Worm (Caenorhabditis elegans) whole organism, L3 larva: ENCODE results near the gene nprl-3.

ENCODE experiments used
- ZK546.5 ChIP-seq: sonication (generic microtip); optimal IDR thresholded peaks from 2 replicates; lab custom pipeline; 2017; ENCODE audit warnings: missing biosample characterization, missing genetic modification characterization
- ceh-16 ChIP-seq: sonication (generic microtip); optimal IDR thresholded peaks from 2 replicates; lab custom pipeline; 2017; ENCODE audit warnings: missing biosample characterization, missing genetic modification characterization
- ceh-28 ChIP-seq: fragments of 150-350 bp; optimal IDR thresholded peaks from 2 replicates; lab custom pipeline; 2014; ENCODE audit warnings: missing biosample characterization, missing genetic modification reagents, missing genetic modification characterization
- ceh-82 ChIP-seq: fragments of 150-350 bp; optimal IDR thresholded peaks from 2 replicates; lab custom pipeline; 2014; ENCODE audit warnings: missing biosample characterization, missing genetic modification characterization
- ceh-9 ChIP-seq: sonication (generic microtip); optimal IDR thresholded peaks from 2 replicates; lab custom pipeline; 2018; ENCODE audit warnings: missing biosample characterization, missing genetic modification characterization
- daf-12 ChIP-seq: fragments of 150-350 bp; optimal IDR thresholded peaks from 2 replicates; lab custom pipeline; 2014; ENCODE audit warnings: missing biosample characterization, missing genetic modification reagents, missing genetic modification characterization
- egl-27 ChIP-seq: sonication (generic microtip); optimal IDR thresholded peaks from 4 replicates; lab custom pipeline; 2017; ENCODE audit warnings: missing biosample characterization, missing genetic modification reagents, missing genetic modification characterization
- egl-5 ChIP-seq: fragments of 150-350 bp; optimal IDR thresholded peaks from 2 replicates; lab custom pipeline; 2017; ENCODE audit warnings: missing biosample characterization, missing genetic modification reagents, missing genetic modification characterization, inconsistent platforms
- elt-1 ChIP-seq: fragments of 150-350 bp; optimal IDR thresholded peaks from 2 replicates; lab custom pipeline; 2014; ENCODE audit warnings: missing biosample characterization, missing genetic modification characterization
- elt-2 ChIP-seq: sonication (generic microtip); optimal IDR thresholded peaks from 2 replicates; lab custom pipeline; 2016; ENCODE audit warnings: missing genetic modification reagents, mild to moderate bottlenecking, missing genetic modification characterization, missing compliant biosample characterization
- elt-3 ChIP-seq, 3 experiments: fragments of 150-350 bp in 1 of 3; sonication (generic microtip) in 2 of 3; optimal IDR thresholded peaks; 2 replicates in 2 of 3; 4 replicates in 1 of 3; lab custom pipeline; 2014 to 2017; ENCODE audit warnings: missing biosample characterization in 3 of 3, missing genetic modification characterization in 3 of 3
- eor-1 ChIP-seq, 2 experiments: fragments of 150-350 bp; optimal IDR thresholded peaks; 2 replicates each; lab custom pipeline; 2014 to 2018; ENCODE audit warnings: missing biosample characterization in 2 of 2, missing genetic modification characterization in 2 of 2
- fkh-2 ChIP-seq: fragments of 150-350 bp; optimal IDR thresholded peaks from 2 replicates; lab custom pipeline; 2014; ENCODE audit warnings: missing biosample characterization, missing genetic modification reagents, missing genetic modification characterization
- fos-1 ChIP-seq: fragments of 150-350 bp; optimal IDR thresholded peaks from 2 replicates; lab custom pipeline; 2014; ENCODE audit warnings: missing biosample characterization, missing genetic modification characterization
- hmg-11 ChIP-seq: sonication (generic microtip); optimal IDR thresholded peaks from 2 replicates; lab custom pipeline; 2016; ENCODE audit warnings: missing genetic modification characterization, missing compliant biosample characterization
- jun-1 ChIP-seq: fragments of 150-350 bp; optimal IDR thresholded peaks from 2 replicates; lab custom pipeline; 2014; ENCODE audit warnings: missing biosample characterization, missing genetic modification reagents, missing genetic modification characterization
- lin-15B ChIP-seq: fragments of 150-350 bp; optimal IDR thresholded peaks from 2 replicates; lab custom pipeline; 2014; ENCODE audit warnings: missing biosample characterization, missing genetic modification characterization
- lin-39 ChIP-seq: fragments of 150-350 bp; optimal IDR thresholded peaks from 2 replicates; lab custom pipeline; 2018; ENCODE audit warnings: missing biosample characterization, missing genetic modification reagents, missing genetic modification characterization
- lsy-12 ChIP-seq: sonication (generic microtip); optimal IDR thresholded peaks from 2 replicates; lab custom pipeline; 2016; ENCODE audit warnings: mild to moderate bottlenecking, missing genetic modification characterization, missing compliant biosample characterization
- mdl-1 ChIP-seq: fragments of 150-350 bp; optimal IDR thresholded peaks from 2 replicates; lab custom pipeline; 2014; ENCODE audit warnings: missing biosample characterization, missing genetic modification characterization
- mml-1 ChIP-seq: fragments of 150-350 bp; sonication (generic microtip); optimal IDR thresholded peaks from 3 replicates; lab custom pipeline; 2014; ENCODE audit warnings: missing biosample characterization, missing genetic modification characterization
- nfya-1 ChIP-seq: sonication (generic microtip); optimal IDR thresholded peaks from 2 replicates; lab custom pipeline; 2017; ENCODE audit warnings: missing genetic modification characterization, mild to moderate bottlenecking, missing compliant biosample characterization, antibody characterized with exemption, moderate library complexity; ENCODE audit not compliant: insufficient read depth
- nhr-11 ChIP-seq: fragments of 150-350 bp; optimal IDR thresholded peaks from 2 replicates; lab custom pipeline; 2014; ENCODE audit warnings: missing biosample characterization, missing genetic modification characterization
- nhr-23 ChIP-seq: fragments of 150-350 bp; optimal IDR thresholded peaks from 2 replicates; lab custom pipeline; 2014; ENCODE audit warnings: missing biosample characterization, missing genetic modification reagents, missing genetic modification characterization
- nhr-25 ChIP-seq: sonication (generic microtip); optimal IDR thresholded peaks from 2 replicates; lab custom pipeline; 2017; ENCODE audit warnings: missing biosample characterization, missing genetic modification characterization
- nhr-28 ChIP-seq: fragments of 150-350 bp; optimal IDR thresholded peaks from 2 replicates; lab custom pipeline; 2014; ENCODE audit warnings: missing biosample characterization, missing genetic modification characterization
- nhr-43 ChIP-seq: sonication (generic microtip); optimal IDR thresholded peaks from 2 replicates; lab custom pipeline; 2016; ENCODE audit warnings: mild to moderate bottlenecking, missing genetic modification characterization, missing compliant biosample characterization; ENCODE audit not compliant: poor library complexity, severe bottlenecking
- nhr-76 ChIP-seq: fragments of 150-350 bp; sonication (generic microtip); optimal IDR thresholded peaks from 5 replicates; lab custom pipeline; 2014; ENCODE audit warnings: missing biosample characterization, missing genetic modification characterization
- nhr-77 ChIP-seq: fragments of 150-350 bp; optimal IDR thresholded peaks from 2 replicates; lab custom pipeline; 2014; ENCODE audit warnings: missing biosample characterization, missing genetic modification characterization
- pha-4 ChIP-seq: fragments of 150-350 bp; optimal IDR thresholded peaks from 2 replicates; lab custom pipeline; 2014; ENCODE audit warnings: missing biosample characterization, missing genetic modification reagents, missing genetic modification characterization
- pqm-1 ChIP-seq: fragments of 150-350 bp; optimal IDR thresholded peaks from 2 replicates; lab custom pipeline; 2017; ENCODE audit warnings: missing biosample characterization, missing genetic modification characterization, inconsistent platforms
- skn-1 ChIP-seq: fragments of 150-350 bp; optimal IDR thresholded peaks from 2 replicates; lab custom pipeline; 2014; ENCODE audit warnings: missing biosample characterization, missing genetic modification characterization
- snpc-4 ChIP-seq: fragments of 150-350 bp; optimal IDR thresholded peaks from 2 replicates; lab custom pipeline; 2014; ENCODE audit warnings: missing biosample characterization, missing genetic modification characterization
- tbx-2 ChIP-seq: sonication (generic microtip); optimal IDR thresholded peaks from 2 replicates; lab custom pipeline; 2016; ENCODE audit warnings: mild to moderate bottlenecking, missing genetic modification characterization, missing compliant biosample characterization
- unc-39 ChIP-seq: sonication (generic microtip); optimal IDR thresholded peaks from 4 replicates; lab custom pipeline; 2017; ENCODE audit warnings: missing biosample characterization, missing genetic modification characterization
- unc-62 ChIP-seq: fragments of 150-350 bp; sonication (generic microtip); optimal IDR thresholded peaks from 4 replicates; lab custom pipeline; 2014; ENCODE audit warnings: missing biosample characterization, missing genetic modification reagents, missing genetic modification characterization
- zag-1 ChIP-seq: fragments of 150-350 bp; optimal IDR thresholded peaks from 2 replicates; lab custom pipeline; 2014; ENCODE audit warnings: missing biosample characterization, missing genetic modification characterization
- ztf-4 ChIP-seq: fragments of 150-350 bp; optimal IDR thresholded peaks from 2 replicates; lab custom pipeline; 2014; ENCODE audit warnings: missing biosample characterization, missing genetic modification characterization

nprl-3 gene

ce11 chrIV:8286352-8286751 lies 10.9 kb upstream of the nprl-3 start, which contains the start of gene K07H8.9:
TSS of gene K07H8.9 (minus strand) at chrIV:8286476.
- TF ChIP-seq jun-1 (tag; lab: Kevin White, UChicago) (no peak), elt-3 (tag; optimal IDR thresholded peaks at IDR 0.05; lab: Kevin White, UChicago) (no peak), daf-12 (tag; lab: Kevin White, UChicago) (no peak), egl-27 (tag; lab: Kevin White, UChicago) (no peak), nhr-43 (tag; lab: Kevin White, UChicago) (no peak), snpc-4 (tag; lab: Kevin White, UChicago) (no peak), ceh-9 (tag; lab: Kevin White, UChicago) (no peak), ceh-16 (tag; lab: Kevin White, UChicago) (no peak), lin-15B (tag; lab: Kevin White, UChicago) (no peak), mml-1 (tag; lab: Kevin White, UChicago) (no peak), egl-5 (no peak)

DNA sequence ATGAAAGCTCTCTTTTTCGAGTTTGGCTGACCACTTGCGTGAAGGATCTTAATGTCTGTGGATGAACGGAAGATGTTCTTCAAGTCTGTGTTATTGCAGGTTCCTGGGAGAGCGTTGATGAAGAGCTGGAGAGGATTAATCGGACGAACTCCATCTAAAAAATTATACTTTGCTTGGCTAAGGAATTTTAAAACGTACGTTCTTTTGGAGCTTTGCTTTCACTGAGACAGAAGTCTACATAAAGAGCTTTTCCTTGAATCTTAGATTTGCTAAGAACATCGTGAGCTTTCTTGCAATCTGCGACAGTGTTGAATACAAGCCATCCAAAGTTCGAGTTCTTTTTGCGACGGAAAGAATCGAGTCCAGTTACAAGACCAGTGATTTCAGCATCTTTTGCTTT lies 10.0 kb upstream of the nprl-3 start:
- TF ChIP-seq pqm-1 (tag; lab: Kevin White, UChicago) (no peak), fkh-2 (no peak), nhr-25 (tag; lab: Kevin White, UChicago) (no peak), pha-4 (no peak), ceh-16 (tag; lab: Kevin White, UChicago) (no peak), eor-1 (tag; optimal IDR thresholded peaks at IDR 0.05; lab: Kevin White, UChicago) (no peak)

DNA sequence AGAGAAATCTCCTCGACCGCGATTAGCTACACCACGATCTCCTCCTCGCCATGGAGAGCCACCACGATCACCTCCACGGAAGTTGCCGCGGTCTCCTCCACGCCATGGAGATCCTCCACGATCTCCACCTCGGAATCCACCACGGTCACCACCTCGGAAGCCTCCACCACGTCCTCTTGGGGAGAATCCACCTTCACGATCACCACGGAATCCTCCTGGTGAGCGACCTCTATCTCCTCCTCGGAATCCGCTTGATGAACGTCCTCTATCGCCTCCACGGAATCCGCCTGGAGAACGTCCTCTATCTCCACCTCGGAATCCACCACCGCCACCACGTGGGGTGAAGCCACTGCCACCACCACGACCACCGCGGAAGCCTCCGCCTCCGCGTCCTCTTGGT lies 8.2 kb upstream of the nprl-3 start:
- no peak for TF ChIP-seq unc-62 (GFP tag; lab: Kevin White, UChicago)
- no peak for TF ChIP-seq zag-1
- no peak for TF ChIP-seq nhr-77
- no peak for TF ChIP-seq elt-3 (tag; optimal IDR thresholded peaks at IDR 0.05; lab: Kevin White, UChicago)
- TF ChIP-seq lin-15B (tag; lab: Kevin White, UChicago), result no peak
- no peak for TF ChIP-seq ZK546.5
- no peak for TF ChIP-seq nhr-25 (tag; lab: Kevin White, UChicago)
- no peak for TF ChIP-seq ceh-82
- TF ChIP-seq nhr-11 (tag; lab: Kevin White, UChicago), result no peak
- no peak for TF ChIP-seq lsy-12
- no peak for TF ChIP-seq nhr-76 (tag; lab: Kevin White, UChicago)
- no peak for TF ChIP-seq pha-4
- TF ChIP-seq fos-1 (tag; lab: Kevin White, UChicago), result no peak
- TF ChIP-seq fkh-2, result no peak
- no peak for TF ChIP-seq pqm-1 (tag; lab: Kevin White, UChicago)
- no peak for TF ChIP-seq skn-1 (tag; lab: Kevin White, UChicago)
- TF ChIP-seq elt-2 (tag; lab: Kevin White, UChicago), result no peak
- no peak for TF ChIP-seq mdl-1 (tag; lab: Kevin White, UChicago)

- TF ChIP-seq egl-27 (tag; lab: Kevin White, UChicago), result no peak
Measured at ce11 chrIV:8289505-8289579, 8.0 kb upstream of the nprl-3 start, which contains the start of gene nucl-1. TSS of gene nucl-1 (minus strand) at chrIV:8289530.

DNA sequence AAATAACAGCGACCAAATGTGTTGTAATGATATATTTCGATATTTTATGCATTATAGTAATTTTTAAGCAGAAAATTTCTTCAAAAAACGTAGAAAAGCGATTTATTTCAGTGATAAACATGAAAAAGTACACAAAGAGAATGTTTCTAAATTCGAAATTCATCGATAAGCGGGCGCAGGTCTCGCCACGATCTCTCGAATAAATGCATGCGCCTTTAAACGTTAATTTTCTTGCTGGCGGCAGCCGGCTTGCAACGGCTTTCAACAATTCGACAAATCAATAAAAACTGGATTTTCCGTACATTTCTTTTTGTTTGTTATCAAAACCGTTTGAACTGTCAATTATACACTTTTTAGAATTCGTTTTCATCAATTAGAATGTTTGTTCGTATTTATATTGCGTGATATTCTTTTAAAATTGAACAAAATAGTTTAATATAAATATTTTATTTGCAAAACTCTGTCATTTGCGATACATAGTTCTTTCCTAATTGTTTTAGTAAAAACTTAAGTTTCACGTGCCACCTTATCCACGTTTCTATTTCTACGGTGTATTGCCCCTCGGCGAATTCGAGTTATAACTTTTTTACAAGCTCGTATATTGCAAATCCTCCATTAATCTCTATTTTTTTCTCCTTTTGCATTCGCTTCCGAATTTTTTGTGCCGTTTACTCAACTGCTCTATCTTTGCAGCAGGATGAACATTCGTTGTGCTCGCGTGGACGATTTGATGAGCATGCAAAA lies 7.5 kb upstream of the nprl-3 start, which contains the start of gene daf-31:
Gene daf-31, plus strand, starts transcription at position 694 of the 744 bp plus-strand sequence.
- TF ChIP-seq ceh-16 (tag; lab: Kevin White, UChicago) (no peak), lin-15B (tag; lab: Kevin White, UChicago) (peak; percentile 64), tbx-2 (tag; lab: Kevin White, UChicago) (no peak), ceh-28 (peak; percentile 32), nhr-25 (tag; lab: Kevin White, UChicago) (peak; percentile 71), nhr-23 (tag; lab: Kevin White, UChicago) (peak; percentile 47), fkh-2 (no peak), unc-62 (GFP tag; lab: Kevin White, UChicago) (no peak), lin-39 (tag; lab: Kevin White, UChicago) (peak; percentile 88), nhr-28 (tag; lab: Kevin White, UChicago) (no peak), egl-5 (peak; percentile 77), ztf-4 (tag; lab: Kevin White, UChicago) (no peak), nfya-1 (tag; lab: Kevin White, UChicago) (peak; percentile 72), pha-4 (peak; percentile 83), elt-3 (tag; optimal IDR thresholded peaks at IDR 0.05; lab: Kevin White, UChicago) (no peak), egl-27 (tag; lab: Kevin White, UChicago) (no peak), mml-1 (tag; lab: Kevin White, UChicago) (no peak), unc-39 (tag; lab: Kevin White, UChicago) (no peak), elt-2 (tag; lab: Kevin White, UChicago) (peak; percentile 40), snpc-4 (tag; lab: Kevin White, UChicago) (peak; percentile 57), ceh-9 (tag; lab: Kevin White, UChicago) (no peak), pqm-1 (tag; lab: Kevin White, UChicago) (peak; percentile 6), nhr-43 (tag; lab: Kevin White, UChicago) (no peak), hmg-11 (tag; lab: Kevin White, UChicago) (peak; percentile 62), skn-1 (tag; lab: Kevin White, UChicago) (no peak), elt-1 (tag; lab: Kevin White, UChicago) (no peak)
